Fruit fly (Drosophila melanogaster): ENCODE results near the gene CG44521.
A peak's percentile ranks its signal among the peaks of the same experiment; 100 is the strongest.

Gene CG44521

dm6 chr3L:5751740-5752579 lies 38.8 kb downstream of the CG44521 start, which contains the start of gene DnaJ-1 (continued):
- TF ChIP-seq gfzf (GFP tag; optimal IDR thresholded peaks at IDR 0.05) (peak; percentile 53), sens-2 (GFP tag; IDR thresholded peaks at IDR 0.05) (no peak), ems (GFP tag; optimal IDR thresholded peaks at IDR 0.05) (peak; percentile 16), Bteb2 (GFP tag; optimal IDR thresholded peaks at IDR 0.05) (no peak), zen (tag; optimal IDR thresholded peaks at IDR 0.05) (peak; percentile 40), CrebB (tag; optimal IDR thresholded peaks at IDR 0.05) (peak; percentile 30), CG2889 (GFP tag; IDR thresholded peaks at IDR 0.05) (no peak), CG17328 (GFP tag; IDR thresholded peaks at IDR 0.05) (no peak), zfh2 (GFP tag; optimal IDR thresholded peaks at IDR 0.05) (no peak), sug (tag; optimal IDR thresholded peaks at IDR 0.05) (peak; percentile 5), z (GFP tag; IDR thresholded peaks at IDR 0.05) (no peak), CG15696 (tag; optimal IDR thresholded peaks at IDR 0.05) (no peak), oc (tag; optimal IDR thresholded peaks at IDR 0.05) (no peak), ken (GFP tag; IDR thresholded peaks at IDR 0.05) (no peak; the same call in 2 of the 3 replicates), CG33213 (GFP tag; optimal IDR thresholded peaks at IDR 0.05) (peak; percentile 60), Optix (GFP tag; IDR thresholded peaks at IDR 0.05) (no peak), nmo (GFP tag; optimal IDR thresholded peaks at IDR 0.05) (peak; percentile 60), slou (GFP tag; optimal IDR thresholded peaks at IDR 0.05) (no peak), CG17361 (GFP tag; IDR thresholded peaks at IDR 0.05) (peak; percentile 42; the same call in 1 of the 3 replicates), aop (GFP tag; IDR thresholded peaks at IDR 0.05) (no peak), CG1603 (tag; optimal IDR thresholded peaks at IDR 0.05) (peak; percentile 43), CG18599 (GFP tag; optimal IDR thresholded peaks at IDR 0.05) (peak; percentile 70), CG12942 (GFP tag; optimal IDR thresholded peaks at IDR 0.05) (no peak), zen2 (GFP tag; IDR thresholded peaks at IDR 0.05; ENCODE audit: partially characterized antibody) (peak; percentile 97), knrl (GFP tag; IDR thresholded peaks at IDR 0.05; ENCODE audit: partially characterized antibody) (peak; percentile 99), ind (GFP tag; optimal IDR thresholded peaks at IDR 0.05) (peak; percentile 3), dmrt99B (tag; optimal IDR thresholded peaks at IDR 0.05) (no peak), ara (GFP tag; IDR thresholded peaks at IDR 0.05) (no peak), Asciz (GFP tag; optimal IDR thresholded peaks at IDR 0.05) (no peak), ham (GFP tag; IDR thresholded peaks at IDR 0.05) (no peak), bab2 (GFP tag; optimal IDR thresholded peaks at IDR 0.05) (peak; percentile 3), D (optimal IDR thresholded peaks at IDR 0.05) (no peak), D (GFP tag; optimal IDR thresholded peaks at IDR 0.05) (no peak), CG1647 (GFP tag; optimal IDR thresholded peaks at IDR 0.05) (no peak), run (tag; optimal IDR thresholded peaks at IDR 0.05) (no peak), CG8924 (tag; optimal IDR thresholded peaks at IDR 0.05) (peak; percentile 47), nau (GFP tag; optimal IDR thresholded peaks at IDR 0.05) (no peak), CG4820 (GFP tag; optimal IDR thresholded peaks at IDR 0.05) (no peak), CG8944 (GFP tag; optimal IDR thresholded peaks at IDR 0.05) (no peak), CG30431 (GFP tag; optimal IDR thresholded peaks at IDR 0.05) (no peak), Adf1 (GFP tag; IDR thresholded peaks at IDR 0.05) (peak; percentile 25; the same call in 1 of the 2 replicates), CG12299 (tag; optimal IDR thresholded peaks at IDR 0.05) (peak; percentile 37), Side (GFP tag; optimal IDR thresholded peaks at IDR 0.05) (peak; percentile 43), CG10209 (GFP tag; optimal IDR thresholded peaks at IDR 0.05) (no peak), CG6854 (GFP tag; optimal IDR thresholded peaks at IDR 0.05) (peak; percentile 52), CG4854 (GFP tag; optimal IDR thresholded peaks at IDR 0.05) (no peak), CG3838 (GFP tag; optimal IDR thresholded peaks at IDR 0.05) (no peak), MESR4 (GFP tag; optimal IDR thresholded peaks at IDR 0.05) (peak; percentile 84), trh (GFP tag; optimal IDR thresholded peaks at IDR 0.05) (no peak), slbo (GFP tag; IDR thresholded peaks at IDR 0.05) (no peak)

Data from whole organism, embryonic.